Worm (Caenorhabditis elegans): Measurements from ENCODE around the gene F46B3.14.

F46B3.14 gene

ce11 chrV:20609494-20609893, 21.7 kb downstream of the F46B3.14 start, which contains the start of gene grd-2:
Gene grd-2 (plus strand): TSS chrV:20609794.
- TF ChIP-seq tbx-37 (GFP tag; conservative IDR thresholded peaks at IDR 0.05) (no peak), pes-1 (GFP tag; IDR thresholded peaks at IDR 0.05) (no peak), scrt-1 (GFP tag; IDR thresholded peaks at IDR 0.05) (no peak), ama-1 (optimal IDR thresholded peaks at IDR 0.05) (no peak), flt-1 (GFP tag; IDR thresholded peaks at IDR 0.05) (no peak), hmg-4 (GFP tag; optimal IDR thresholded peaks at IDR 0.05) (no peak), tbx-11 (GFP tag; IDR thresholded peaks at IDR 0.05) (no peak), aly-1 (tag; optimal IDR thresholded peaks at IDR 0.05) (no peak), ets-7 (tag; optimal IDR thresholded peaks at IDR 0.05) (no peak), B0310.2 (tag; optimal IDR thresholded peaks at IDR 0.05) (no peak), F13C5.2 (tag; optimal IDR thresholded peaks at IDR 0.05) (no peak), tra-4 (tag; optimal IDR thresholded peaks at IDR 0.05) (no peak), ceh-36 (tag; optimal IDR thresholded peaks at IDR 0.05) (no peak), sea-1 (GFP tag; conservative IDR thresholded peaks at IDR 0.05) (no peak), hmbx-1 (tag; optimal IDR thresholded peaks at IDR 0.05) (no peak), ceh-13 (GFP tag; optimal IDR thresholded peaks at IDR 0.05) (no peak)

- no peak for TF ChIP-seq B0310.2 (tag; optimal IDR thresholded peaks at IDR 0.05)
- no peak for TF ChIP-seq hmbx-1 (tag; optimal IDR thresholded peaks at IDR 0.05)
- TF ChIP-seq tra-4 (tag; optimal IDR thresholded peaks at IDR 0.05): no peak
- no peak for TF ChIP-seq pes-1 (GFP tag; IDR thresholded peaks at IDR 0.05)
- no peak for TF ChIP-seq ceh-36 (tag; optimal IDR thresholded peaks at IDR 0.05)
- no peak for TF ChIP-seq scrt-1 (GFP tag; IDR thresholded peaks at IDR 0.05)
- TF ChIP-seq tbx-37 (GFP tag; conservative IDR thresholded peaks at IDR 0.05): no peak
- TF ChIP-seq flt-1 (GFP tag; IDR thresholded peaks at IDR 0.05): no peak
- no peak for TF ChIP-seq aly-1 (tag; optimal IDR thresholded peaks at IDR 0.05)
- TF ChIP-seq F13C5.2 (tag; optimal IDR thresholded peaks at IDR 0.05): no peak
- no peak for TF ChIP-seq hnd-1 (tag; optimal IDR thresholded peaks at IDR 0.05)
- no peak for TF ChIP-seq sea-1 (GFP tag; conservative IDR thresholded peaks at IDR 0.05)
These were observed 22.5 kb downstream of the F46B3.14 start, which contains the start of gene ttr-12 for ce11 chrV:20608688-20609087. Gene ttr-12 (minus strand): TSS chrV:20608788.

- no peak for TF ChIP-seq scrt-1 (GFP tag; IDR thresholded peaks at IDR 0.05)
- no peak for TF ChIP-seq sea-1 (GFP tag; conservative IDR thresholded peaks at IDR 0.05)
- TF ChIP-seq aly-1 (tag; optimal IDR thresholded peaks at IDR 0.05): no peak
- TF ChIP-seq F13C5.2 (tag; optimal IDR thresholded peaks at IDR 0.05): no peak
- no peak for TF ChIP-seq ets-7 (tag; optimal IDR thresholded peaks at IDR 0.05)
- no peak for TF ChIP-seq ama-1 (optimal IDR thresholded peaks at IDR 0.05)
- no peak for TF ChIP-seq hnd-1 (tag; optimal IDR thresholded peaks at IDR 0.05)
- TF ChIP-seq ceh-13 (GFP tag; optimal IDR thresholded peaks at IDR 0.05): no peak
- no peak for TF ChIP-seq B0310.2 (tag; optimal IDR thresholded peaks at IDR 0.05)
These were observed 24.5 kb downstream of the F46B3.14 start, which contains the start of gene F46B3.23 for ce11 chrV:20606617-20607016. Gene F46B3.23 (minus strand): TSS chrV:20606717.

ce11 chrV:20604606-20605155, 26.5 kb downstream of the F46B3.14 start, which contains the start of gene ttr-57:
Gene ttr-57 (plus strand): TSS chrV:20605105.
- TF ChIP-seq pes-1 (GFP tag; IDR thresholded peaks at IDR 0.05): peak; percentile 36; the same call in 1 of the 2 replicates
- no peak for TF ChIP-seq hmbx-1 (tag; optimal IDR thresholded peaks at IDR 0.05)

- no peak for TF ChIP-seq pes-1 (GFP tag; IDR thresholded peaks at IDR 0.05)
- TF ChIP-seq tbx-11 (GFP tag; IDR thresholded peaks at IDR 0.05): no peak
- TF ChIP-seq ceh-36 (tag; optimal IDR thresholded peaks at IDR 0.05): no peak
- TF ChIP-seq B0310.2 (tag; optimal IDR thresholded peaks at IDR 0.05): no peak
- TF ChIP-seq flt-1 (GFP tag; IDR thresholded peaks at IDR 0.05): no peak
- no peak for TF ChIP-seq ama-1 (optimal IDR thresholded peaks at IDR 0.05)
- no peak for TF ChIP-seq scrt-1 (GFP tag; IDR thresholded peaks at IDR 0.05)
- TF ChIP-seq hnd-1 (tag; optimal IDR thresholded peaks at IDR 0.05): no peak
- TF ChIP-seq tra-4 (tag; optimal IDR thresholded peaks at IDR 0.05): no peak
- TF ChIP-seq tbx-37 (GFP tag; conservative IDR thresholded peaks at IDR 0.05): no peak
- TF ChIP-seq aly-1 (tag; optimal IDR thresholded peaks at IDR 0.05): no peak
These were observed 28.1 kb downstream of the F46B3.14 start, which contains the start of gene ttr-11 for ce11 chrV:20603014-20603413. Gene ttr-11 (plus strand): TSS chrV:20603314.

ce11 chrV:20600704-20601103, 30.5 kb downstream of the F46B3.14 start:
- TF ChIP-seq pes-1 (GFP tag; IDR thresholded peaks at IDR 0.05) (no peak), hnd-1 (tag; optimal IDR thresholded peaks at IDR 0.05) (no peak), tbx-37 (GFP tag; conservative IDR thresholded peaks at IDR 0.05) (no peak), F13C5.2 (tag; optimal IDR thresholded peaks at IDR 0.05) (no peak), ceh-13 (GFP tag; optimal IDR thresholded peaks at IDR 0.05) (no peak), ama-1 (optimal IDR thresholded peaks at IDR 0.05) (no peak), B0310.2 (tag; optimal IDR thresholded peaks at IDR 0.05) (no peak), tbx-11 (GFP tag; IDR thresholded peaks at IDR 0.05) (no peak), hmg-4 (GFP tag; optimal IDR thresholded peaks at IDR 0.05) (no peak), flt-1 (GFP tag; IDR thresholded peaks at IDR 0.05) (no peak), sea-1 (GFP tag; conservative IDR thresholded peaks at IDR 0.05) (no peak), ceh-36 (tag; optimal IDR thresholded peaks at IDR 0.05) (no peak), hmbx-1 (tag; optimal IDR thresholded peaks at IDR 0.05) (no peak), ets-7 (tag; optimal IDR thresholded peaks at IDR 0.05) (no peak), aly-1 (tag; optimal IDR thresholded peaks at IDR 0.05) (no peak)

ce11 chrV:20599795-20600194, 31.4 kb downstream of the F46B3.14 start, which contains the start of gene col-163:
Gene col-163 (plus strand): TSS chrV:20600095.
- no peak for TF ChIP-seq ets-7 (tag; optimal IDR thresholded peaks at IDR 0.05)
- no peak for TF ChIP-seq tbx-11 (GFP tag; IDR thresholded peaks at IDR 0.05)
- TF ChIP-seq hmbx-1 (tag; optimal IDR thresholded peaks at IDR 0.05): no peak
- TF ChIP-seq aly-1 (tag; optimal IDR thresholded peaks at IDR 0.05): no peak
- no peak for TF ChIP-seq flt-1 (GFP tag; IDR thresholded peaks at IDR 0.05)

- TF ChIP-seq F13C5.2 (tag; optimal IDR thresholded peaks at IDR 0.05) (no peak), scrt-1 (GFP tag; IDR thresholded peaks at IDR 0.05) (no peak), flt-1 (GFP tag; IDR thresholded peaks at IDR 0.05) (no peak), ceh-36 (tag; optimal IDR thresholded peaks at IDR 0.05) (no peak), hmg-4 (GFP tag; optimal IDR thresholded peaks at IDR 0.05) (no peak), ama-1 (optimal IDR thresholded peaks at IDR 0.05) (no peak)
These were observed 34.1 kb downstream of the F46B3.14 start, which contains the start of gene F46B3.1 for ce11 chrV:20597076-20597475. Gene F46B3.1 (minus strand): TSS chrV:20597176.
